Fruit fly (Drosophila melanogaster) Kc167 (cell line): Measurements from ENCODE around the gene eIF2beta.

Experiments
- h ChIP-seq: fragments of >200 bp; optimal IDR thresholded peaks from 3 replicates; lab custom pipeline; 2018; ENCODE audit warnings: missing external identifiers
- ttk ChIP-seq: sonication (Bioruptor generic); optimal IDR thresholded peaks from 2 replicates; lab custom pipeline; 2017; ENCODE audit warnings: missing external identifiers

DNA sequence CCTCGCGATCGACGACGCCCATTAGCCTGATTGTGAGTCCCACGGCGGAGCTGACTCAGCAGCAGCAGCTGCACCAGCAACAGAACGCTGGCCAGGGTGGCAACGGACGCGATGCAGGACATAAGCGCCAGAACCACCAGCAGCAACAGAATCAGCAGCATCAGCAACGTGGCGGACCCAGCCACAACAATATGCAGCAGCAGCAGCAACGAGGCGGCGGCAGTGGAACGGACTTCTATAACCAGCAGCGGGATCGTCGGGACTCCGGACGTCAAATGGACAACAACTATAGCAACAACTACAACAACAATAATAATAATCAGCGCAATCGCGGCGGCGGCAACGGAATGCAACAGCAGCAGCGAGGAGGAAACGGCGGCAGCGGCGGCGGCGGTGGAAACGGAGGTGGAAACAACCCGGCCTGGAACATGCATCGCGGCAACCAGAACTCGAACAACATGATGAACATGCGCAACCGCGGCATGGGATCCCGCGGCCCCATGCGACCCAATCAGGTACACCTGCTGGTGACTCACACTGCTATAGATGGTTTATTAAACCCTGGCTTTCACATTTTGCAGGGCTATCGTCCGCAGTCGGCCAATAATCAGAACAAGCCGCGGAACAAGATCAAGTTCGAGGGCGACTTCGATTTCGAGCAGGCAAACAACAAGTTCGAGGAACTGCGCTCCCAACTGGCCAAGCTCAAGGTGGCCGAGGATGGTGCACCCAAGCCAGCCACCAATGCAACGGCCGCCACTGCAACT lies 8.9 kb downstream of the eIF2beta start:
- TF ChIP-seq h (lab: Kevin White, UChicago) (no peak), ttk (lab: Kevin White, UChicago) (no peak)
